Worm (Caenorhabditis elegans) whole organism, L1 larva: Measurements from ENCODE around the gene srx-68.

Experiments
- alr-1 ChIP-seq: fragments of 200-800 bp; sonication (Bioruptor generic); optimal IDR thresholded peaks from 2 replicates; lab custom pipeline; 2018; ENCODE audit warnings: borderline replicate concordance, mild to moderate bottlenecking, missing genetic modification characterization, missing compliant biosample characterization
- ces-1 ChIP-seq: fragments of 150-350 bp; optimal IDR thresholded peaks from 2 replicates; lab custom pipeline; 2014; ENCODE audit warnings: missing biosample characterization, missing genetic modification reagents, missing genetic modification characterization
- elt-3 ChIP-seq, 6 experiments: fragments of 150-350 bp in 1 of 6; sonication (generic microtip); optimal IDR thresholded peaks; 2 replicates each; lab custom pipeline; 2017 to 2018; ENCODE audit warnings: missing biosample characterization in 6 of 6, missing genetic modification characterization in 6 of 6, inconsistent platforms in 1 of 6
- lin-35 ChIP-seq, 2 experiments: fragments of 150-350 bp; optimal IDR thresholded peaks; 2 replicates each; lab custom pipeline; 2014; ENCODE audit warnings: missing biosample characterization in 2 of 2, missing genetic modification characterization in 2 of 2, missing genetic modification reagents in 2 of 2
- nhr-28 ChIP-seq: fragments of 150-350 bp; optimal IDR thresholded peaks from 2 replicates; lab custom pipeline; 2014; ENCODE audit warnings: missing biosample characterization, missing genetic modification characterization
- nhr-76 ChIP-seq: sonication (generic microtip); optimal IDR thresholded peaks from 2 replicates; lab custom pipeline; 2017; ENCODE audit warnings: missing biosample characterization, missing genetic modification characterization
- rnt-1 ChIP-seq: sonication (generic microtip); optimal IDR thresholded peaks from 2 replicates; lab custom pipeline; 2016; ENCODE audit warnings: mild to moderate bottlenecking, missing genetic modification characterization, moderate library complexity, missing compliant biosample characterization

DNA sequence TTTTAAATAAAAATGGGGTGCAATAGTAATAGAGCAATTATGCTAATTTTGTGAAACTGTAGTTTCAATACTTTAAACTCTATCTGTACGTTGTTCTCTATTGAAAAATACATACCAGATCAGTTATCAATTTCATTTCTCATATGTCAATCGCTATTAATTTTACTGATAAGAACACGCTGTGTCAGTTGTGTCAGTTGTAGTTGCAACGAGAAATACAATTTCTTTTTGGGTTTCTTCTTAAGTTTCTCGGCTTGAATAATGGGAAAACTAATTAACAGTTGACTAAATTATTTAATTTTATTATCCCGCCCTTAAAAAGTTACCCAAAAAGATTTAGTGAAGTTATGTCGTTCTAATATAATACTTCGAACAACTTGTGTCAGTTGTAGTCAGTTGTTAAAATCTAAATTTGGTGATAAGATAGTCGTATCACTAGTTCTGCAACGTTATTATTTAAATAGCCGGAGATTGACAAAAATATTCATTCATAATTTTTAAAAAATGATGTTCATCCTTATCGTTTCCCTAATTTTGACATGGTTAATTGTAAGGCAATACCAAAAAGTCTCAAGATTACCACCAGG lies 23.4 kb downstream of the srx-68 start, which contains the start of gene cyp-35A5:
- TF ChIP-seq ces-1 (GFP tag; lab: Kevin White, UChicago) (no peak), elt-3 (tag; optimal IDR thresholded peaks at IDR 0.05; lab: Kevin White, UChicago) (no peak), rnt-1 (tag; lab: Kevin White, UChicago) (no peak), alr-1 (tag; lab: Kevin White, UChicago) (no peak), lin-35 (GFP tag; optimal IDR thresholded peaks at IDR 0.05; lab: Kevin White, UChicago) (no peak), nhr-28 (tag; lab: Kevin White, UChicago) (no peak), nhr-76 (tag; lab: Kevin White, UChicago) (no peak)
